Fruit fly (Drosophila melanogaster): ENCODE data around the gene eIF3a.

eIF3a gene

DNA sequence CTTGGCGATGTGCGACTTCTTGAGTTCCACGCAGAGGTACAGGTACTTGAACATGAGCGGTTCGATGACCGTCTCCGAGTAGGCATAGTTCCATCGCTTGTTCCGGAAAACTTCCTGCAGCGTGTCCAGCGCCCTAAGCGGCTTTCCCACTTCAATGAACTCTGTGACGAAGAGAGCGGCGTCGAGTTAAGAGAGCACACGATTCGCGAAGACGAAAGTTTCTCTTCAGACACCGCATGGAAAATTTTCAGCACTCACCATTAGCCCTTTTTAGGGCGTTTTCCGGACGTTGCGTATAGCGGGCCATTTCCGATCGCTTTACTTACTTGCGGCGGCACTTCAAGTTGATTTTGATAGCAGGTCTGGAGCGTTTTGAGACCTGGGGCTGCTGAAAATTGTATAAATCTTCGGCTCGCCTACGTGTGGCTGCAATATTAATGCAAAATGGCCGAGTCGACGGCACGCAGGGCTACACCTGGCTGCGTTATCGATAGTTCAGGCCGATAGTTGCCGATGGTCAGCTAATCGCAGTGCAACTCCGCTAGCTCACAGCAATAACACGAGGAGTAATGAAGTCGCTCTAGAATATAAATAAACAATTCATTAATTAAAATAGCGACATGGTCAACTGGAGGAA, at the start of gene eIF3a, which contains the start of gene CG1074 (continued):
- TF ChIP-seq aop (GFP tag; IDR thresholded peaks at IDR 0.05) (no peak), CG33557 (GFP tag; optimal IDR thresholded peaks at IDR 0.05) (peak; percentile 56), CG8765 (GFP tag; IDR thresholded peaks at IDR 0.05) (no peak), rib (GFP tag; IDR thresholded peaks at IDR 0.05) (peak; percentile 80), Lim3 (GFP tag; IDR thresholded peaks at IDR 0.05) (no peak), dmrt11E (tag; optimal IDR thresholded peaks at IDR 0.05) (peak; percentile 35), Trl (optimal IDR thresholded peaks at IDR 0.05) (peak; percentile 76), Trl (GFP tag; optimal IDR thresholded peaks at IDR 0.05) (peak; percentile 75), onecut (GFP tag; IDR thresholded peaks at IDR 0.05) (peak; percentile 65), Hr3 (GFP tag; optimal IDR thresholded peaks at IDR 0.05) (peak; percentile 26), PHDP (tag; optimal IDR thresholded peaks at IDR 0.05) (peak; percentile 49), CG17912 (GFP tag; optimal IDR thresholded peaks at IDR 0.05) (peak; percentile 75), bab2 (GFP tag; optimal IDR thresholded peaks at IDR 0.05) (no peak), CG13775 (GFP tag; optimal IDR thresholded peaks at IDR 0.05) (peak; percentile 71), ttk (GFP tag; IDR thresholded peaks at IDR 0.05) (no peak), Lhr (GFP tag; optimal IDR thresholded peaks at IDR 0.05) (peak; percentile 68), ssp (GFP tag; IDR thresholded peaks at IDR 0.05) (peak; percentile 50), CG18262 (tag; optimal IDR thresholded peaks at IDR 0.05) (peak; percentile 44), hb (GFP tag; IDR thresholded peaks at IDR 0.05; ENCODE audit: partially characterized antibody) (peak; percentile 97), tx (GFP tag; optimal IDR thresholded peaks at IDR 0.05) (no peak), D19B (GFP tag; optimal IDR thresholded peaks at IDR 0.05) (no peak), pzg (GFP tag; optimal IDR thresholded peaks at IDR 0.05) (peak; percentile 95), CG12299 (tag; optimal IDR thresholded peaks at IDR 0.05) (peak; percentile 60), CG3407 (GFP tag; optimal IDR thresholded peaks at IDR 0.05) (peak; percentile 50), vvl (GFP tag; IDR thresholded peaks at IDR 0.05) (peak; percentile 85), CG5245 (GFP tag; optimal IDR thresholded peaks at IDR 0.05) (peak; percentile 35), Sin3A (optimal IDR thresholded peaks at IDR 0.05) (peak; percentile 86), Taf1 (GFP tag; IDR thresholded peaks at IDR 0.05) (no peak), lbe (GFP tag; optimal IDR thresholded peaks at IDR 0.05) (peak; percentile 64), oc (tag; optimal IDR thresholded peaks at IDR 0.05) (no peak), Xrp1 (GFP tag; IDR thresholded peaks at IDR 0.05) (peak; percentile 50), Bteb2 (GFP tag; optimal IDR thresholded peaks at IDR 0.05) (peak; percentile 31), croc (GFP tag; conservative IDR thresholded peaks at IDR 0.05) (peak; percentile 23; the same call in 1 of the 3 replicates), emc (GFP tag; optimal IDR thresholded peaks at IDR 0.05) (peak; percentile 28), CG11504 (tag; optimal IDR thresholded peaks at IDR 0.05) (no peak), CG34224 (GFP tag; IDR thresholded peaks at IDR 0.05; ENCODE audit: partially characterized antibody) (peak; percentile 93), Oaz (GFP tag; IDR thresholded peaks at IDR 0.05) (peak; percentile 37; the same call in 1 of the 2 replicates), ems (GFP tag; optimal IDR thresholded peaks at IDR 0.05) (peak; percentile 57), Neu2 (GFP tag; optimal IDR thresholded peaks at IDR 0.05; ENCODE audit: borderline replicate concordance) (peak; percentile 62), lov (optimal IDR thresholded peaks at IDR 0.05) (no peak), lov (GFP tag; IDR thresholded peaks at IDR 0.05) (peak; percentile 59; the same call in 1 of the 3 replicates), ftz-f1 (GFP tag; optimal IDR thresholded peaks at IDR 0.05) (peak; percentile 65), mld (GFP tag; IDR thresholded peaks at IDR 0.05; ENCODE audit: partially characterized antibody) (peak; percentile 96), hbn (GFP tag; IDR thresholded peaks at IDR 0.05; ENCODE audit: partially characterized antibody) (peak; percentile 91), E2f2 (GFP tag; IDR thresholded peaks at IDR 0.05) (peak; percentile 66), CG6765 (GFP tag; optimal IDR thresholded peaks at IDR 0.05) (peak; percentile 73), CG6813 (GFP tag; optimal IDR thresholded peaks at IDR 0.05) (no peak), Hmx (GFP tag; optimal IDR thresholded peaks at IDR 0.05) (no peak), CG14710 (tag; optimal IDR thresholded peaks at IDR 0.05) (peak; percentile 80), dimm (GFP tag; IDR thresholded peaks at IDR 0.05) (0 out of 2 replicates have a peak, but pooled peaks have one; percentile 19), Dfd (GFP tag; optimal IDR thresholded peaks at IDR 0.05) (no peak)

All from whole organism, embryonic.